Worm (Caenorhabditis elegans) whole organism, L1 larva: ENCODE results near the gene F10E7.9.
A peak's percentile ranks its signal among the peaks of the same experiment; 100 is the strongest.

Experiments
- C16A3.4 ChIP-seq: fragments of 150-350 bp; optimal IDR thresholded peaks from 2 replicates; lab custom pipeline; 2014; ENCODE audit warnings: missing biosample characterization, missing genetic modification characterization
- F16B12.6 ChIP-seq: fragments of 150-350 bp; optimal IDR thresholded peaks from 2 replicates; lab custom pipeline; 2014; ENCODE audit warnings: missing biosample characterization, missing genetic modification characterization
- aly-2 ChIP-seq: fragments of 150-350 bp; optimal IDR thresholded peaks from 2 replicates; lab custom pipeline; 2014; ENCODE audit warnings: missing biosample characterization, missing genetic modification characterization
- blmp-1 ChIP-seq: fragments of 150-350 bp; optimal IDR thresholded peaks from 2 replicates; lab custom pipeline; 2014; ENCODE audit warnings: missing biosample characterization, missing genetic modification characterization
- ceh-8 ChIP-seq: fragments of 200-800 bp; sonication (Bioruptor generic); optimal IDR thresholded peaks from 2 replicates; lab custom pipeline; 2018; ENCODE audit warnings: mild to moderate bottlenecking, missing genetic modification characterization, moderate library complexity, missing compliant biosample characterization
- ceh-82 ChIP-seq, 3 experiments: fragments of 150-350 bp in 1 of 3; sonication (generic microtip) in 2 of 3; optimal IDR thresholded peaks; 2 replicates each; lab custom pipeline; 2014 to 2017; ENCODE audit warnings: missing biosample characterization in 3 of 3, missing genetic modification characterization in 3 of 3
- ceh-88 ChIP-seq: fragments of 200-800 bp; sonication (Bioruptor generic); IDR thresholded peaks from 2 replicates; pipeline ENCODE4 v1.3.6; 2022; ENCODE audit warnings: missing genetic modification characterization, missing compliant biosample characterization
- ceh-90 ChIP-seq: sonication (generic microtip); optimal IDR thresholded peaks from 2 replicates; lab custom pipeline; 2016; ENCODE audit warnings: missing genetic modification characterization, missing compliant biosample characterization
- ces-1 ChIP-seq: fragments of 150-350 bp; optimal IDR thresholded peaks from 2 replicates; lab custom pipeline; 2014; ENCODE audit warnings: missing biosample characterization, missing genetic modification reagents, missing genetic modification characterization
- dpl-1 ChIP-seq, 3 experiments: fragments of 150-350 bp in 2 of 3; sonication (generic microtip) in 1 of 3; optimal IDR thresholded peaks; 2 replicates each; lab custom pipeline; 2014 to 2017; ENCODE audit warnings: missing biosample characterization in 3 of 3, missing genetic modification characterization in 3 of 3, missing genetic modification reagents in 3 of 3
- dsc-1 ChIP-seq: sonication (generic microtip); optimal IDR thresholded peaks from 2 replicates; lab custom pipeline; 2016; ENCODE audit warnings: mild to moderate bottlenecking, missing genetic modification characterization, missing compliant biosample characterization
- efl-3 ChIP-seq: fragments of 200-800 bp; sonication (Bioruptor generic); optimal IDR thresholded peaks from 2 replicates; lab custom pipeline; 2018; ENCODE audit warnings: mild to moderate bottlenecking, missing genetic modification characterization, missing compliant biosample characterization
- fos-1 ChIP-seq: fragments of 150-350 bp; optimal IDR thresholded peaks from 2 replicates; lab custom pipeline; 2014; ENCODE audit warnings: missing biosample characterization, missing genetic modification characterization
- hlh-17 ChIP-seq: fragments of 200-800 bp; sonication (Bioruptor generic); optimal IDR thresholded peaks from 2 replicates; lab custom pipeline; 2018; ENCODE audit warnings: missing genetic modification characterization, mild to moderate bottlenecking, missing compliant biosample characterization, moderate library complexity, borderline replicate concordance
- hlh-4 ChIP-seq: sonication (generic microtip); optimal IDR thresholded peaks from 2 replicates; lab custom pipeline; 2016; ENCODE audit warnings: mild to moderate bottlenecking, missing genetic modification characterization, missing compliant biosample characterization
- hpl-2 ChIP-seq: fragments of 150-350 bp; optimal IDR thresholded peaks from 2 replicates; lab custom pipeline; 2014; ENCODE audit warnings: missing biosample characterization, missing genetic modification reagents, missing genetic modification characterization
- isw-1 ChIP-seq: fragments of 200-800 bp; sonication (Bioruptor generic); IDR thresholded peaks from 2 replicates; pipeline ENCODE4 v1.3.6; 2022; ENCODE audit warnings: missing genetic modification characterization, missing compliant biosample characterization
- jun-1 ChIP-seq: fragments of 150-350 bp; optimal IDR thresholded peaks from 2 replicates; lab custom pipeline; 2014; ENCODE audit warnings: missing biosample characterization, missing genetic modification reagents, missing genetic modification characterization
- lin-14 ChIP-seq: fragments of 200-800 bp; sonication (Bioruptor generic); optimal IDR thresholded peaks from 2 replicates; lab custom pipeline; 2018; ENCODE audit warnings: mild to moderate bottlenecking, missing genetic modification characterization, moderate library complexity, missing compliant biosample characterization
- lin-15B ChIP-seq: fragments of 150-350 bp; sonication (generic microtip); optimal IDR thresholded peaks from 3 replicates; lab custom pipeline; 2014; ENCODE audit warnings: missing biosample characterization, missing genetic modification characterization
- lir-3 ChIP-seq: sonication (generic microtip); optimal IDR thresholded peaks from 2 replicates; lab custom pipeline; 2016; ENCODE audit warnings: mild to moderate bottlenecking, missing genetic modification characterization, moderate library complexity, missing compliant biosample characterization; ENCODE audit not compliant: poor library complexity
- mab-9 ChIP-seq: fragments of 200-800 bp; sonication (Bioruptor generic); IDR thresholded peaks from 2 replicates; pipeline ENCODE4 v1.3.6; 2022; ENCODE audit warnings: missing genetic modification reagents, missing genetic modification characterization, missing compliant biosample characterization
- mef-2 ChIP-seq: fragments of 150-350 bp; optimal IDR thresholded peaks from 2 replicates; lab custom pipeline; 2014; ENCODE audit warnings: missing biosample characterization, missing genetic modification characterization
- nhr-11 ChIP-seq: fragments of 150-350 bp; optimal IDR thresholded peaks from 2 replicates; lab custom pipeline; 2014; ENCODE audit warnings: missing biosample characterization, missing genetic modification characterization
- nhr-19 ChIP-seq: fragments of 200-800 bp; sonication (Bioruptor generic); conservative IDR thresholded peaks from 2 replicates; pipeline ENCODE4 v1.3.6; 2022; ENCODE audit warnings: missing genetic modification characterization, missing compliant biosample characterization
- nhr-20 ChIP-seq: sonication (generic microtip); optimal IDR thresholded peaks from 2 replicates; lab custom pipeline; 2016; ENCODE audit warnings: mild to moderate bottlenecking, missing genetic modification characterization, missing compliant biosample characterization
- nhr-237 ChIP-seq: fragments of 150-350 bp; optimal IDR thresholded peaks from 2 replicates; lab custom pipeline; 2014; ENCODE audit warnings: missing biosample characterization, missing genetic modification characterization
- nhr-77 ChIP-seq: fragments of 150-350 bp; optimal IDR thresholded peaks from 2 replicates; lab custom pipeline; 2014; ENCODE audit warnings: missing biosample characterization, missing genetic modification characterization
- nhr-84 ChIP-seq: sonication (generic microtip); optimal IDR thresholded peaks from 2 replicates; lab custom pipeline; 2017; ENCODE audit warnings: missing biosample characterization, missing genetic modification characterization
- nhr-85 ChIP-seq: sonication (generic microtip); peaks from one replicate; lab custom pipeline; 2016; ENCODE audit warnings: missing genetic modification characterization, inconsistent platforms, missing compliant biosample characterization
- nhr-90 ChIP-seq: sonication (generic microtip); optimal IDR thresholded peaks from 2 replicates; lab custom pipeline; 2016; ENCODE audit warnings: mild to moderate bottlenecking, missing genetic modification characterization, missing compliant biosample characterization; ENCODE audit not compliant: poor library complexity
- pax-3 ChIP-seq: fragments of 200-800 bp; sonication (Bioruptor generic); optimal IDR thresholded peaks from 2 replicates; lab custom pipeline; 2018; ENCODE audit warnings: mild to moderate bottlenecking, missing genetic modification characterization, moderate library complexity, missing compliant biosample characterization
- skn-1 ChIP-seq: fragments of 150-350 bp; optimal IDR thresholded peaks from 2 replicates; lab custom pipeline; 2014; ENCODE audit warnings: missing biosample characterization, missing genetic modification characterization
- sptf-1 ChIP-seq: fragments of 150-350 bp; optimal IDR thresholded peaks from 2 replicates; lab custom pipeline; 2014; ENCODE audit warnings: missing biosample characterization, missing genetic modification characterization
- sup-37 ChIP-seq: fragments of 200-800 bp; sonication (Bioruptor generic); optimal IDR thresholded peaks from 2 replicates; lab custom pipeline; 2018; ENCODE audit warnings: mild to moderate bottlenecking, missing genetic modification characterization, missing compliant biosample characterization
- unc-130 ChIP-seq: fragments of 150-350 bp; optimal IDR thresholded peaks from 2 replicates; lab custom pipeline; 2017; ENCODE audit warnings: missing biosample characterization, missing genetic modification characterization, inconsistent platforms
- unc-98 ChIP-seq: fragments of 200-800 bp; sonication (Bioruptor generic); IDR thresholded peaks from 2 replicates; pipeline ENCODE4 v1.3.6; 2022; ENCODE audit warnings: missing genetic modification characterization, missing compliant biosample characterization
- vab-15 ChIP-seq: sonication (generic microtip); optimal IDR thresholded peaks from 2 replicates; lab custom pipeline; 2017; ENCODE audit warnings: missing genotype, mild to moderate bottlenecking, missing genetic modification characterization, missing compliant biosample characterization
- xbp-1 ChIP-seq: sonication (generic microtip); optimal IDR thresholded peaks from 2 replicates; lab custom pipeline; 2016; ENCODE audit warnings: missing genetic modification characterization, missing compliant biosample characterization
- zip-4 ChIP-seq: fragments of 200-800 bp; sonication (Bioruptor generic); optimal IDR thresholded peaks from 2 replicates; lab custom pipeline; 2018; ENCODE audit warnings: mild to moderate bottlenecking, missing genetic modification characterization, moderate library complexity, missing compliant biosample characterization

F10E7.9 gene

DNA sequence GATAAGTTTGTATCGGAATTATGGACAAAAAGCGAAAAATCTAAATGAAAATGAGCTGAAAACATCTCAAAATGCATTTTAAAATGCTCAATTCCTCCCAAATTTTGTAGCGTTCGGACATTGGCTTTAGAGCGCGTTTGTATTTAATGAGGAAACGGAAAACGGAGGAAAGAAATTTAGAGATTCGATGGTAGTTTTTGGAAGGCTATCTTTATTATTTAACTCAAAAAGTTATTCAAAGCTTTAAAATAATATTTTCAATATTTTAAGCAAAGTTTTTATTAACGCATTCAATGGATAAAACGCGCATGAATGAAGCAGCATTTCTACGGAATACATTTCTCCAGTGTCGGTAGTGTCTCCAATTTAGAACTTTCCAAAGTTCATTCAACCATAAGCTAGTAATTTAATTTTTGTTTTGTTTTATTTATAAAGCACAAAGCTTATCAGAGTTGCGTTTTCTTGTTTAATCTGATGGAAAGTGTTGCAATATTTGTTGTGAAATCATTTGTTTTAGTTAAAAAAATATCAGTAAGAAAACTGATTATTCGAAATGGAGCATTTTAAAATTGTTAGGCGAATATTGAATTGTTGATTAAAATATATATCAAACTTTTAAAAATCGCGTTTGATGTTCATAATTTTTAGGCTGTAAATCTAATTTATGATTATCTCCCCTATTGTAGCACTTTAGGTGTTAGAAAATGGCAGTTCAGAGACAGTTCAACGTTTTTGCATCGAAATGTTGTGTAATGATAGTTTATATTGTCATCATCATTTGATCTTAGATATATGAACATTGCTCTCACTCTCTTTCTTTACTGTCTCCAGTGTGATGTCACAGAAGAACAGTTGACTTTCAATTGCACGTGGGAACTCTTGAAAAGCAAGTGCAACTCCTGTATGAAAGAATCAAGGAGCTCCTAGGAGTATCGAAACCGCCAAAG, 37.0 kb downstream of the F10E7.9 start (continued):
- TF ChIP-seq dpl-1 (GFP tag; optimal IDR thresholded peaks at IDR 0.05; lab: Kevin White, UChicago) = peak; percentile 55 to 71 (median 61)
- TF ChIP-seq sup-37 (GFP tag; lab: Kevin White, UChicago) = no peak
- TF ChIP-seq C16A3.4 (tag; lab: Kevin White, UChicago) = peak; percentile 86
- TF ChIP-seq nhr-77 (tag; lab: Kevin White, UChicago) = peak; percentile 37
- peak; percentile 94 for TF ChIP-seq lin-14 (GFP tag; lab: Kevin White, UChicago)
- peak; percentile 58 for TF ChIP-seq nhr-237 (tag; lab: Kevin White, UChicago)
- TF ChIP-seq nhr-90 (tag; lab: Kevin White, UChicago) = peak; percentile 80
- TF ChIP-seq isw-1 (GFP tag; lab: Robert Waterston, UW) = peak; percentile 76
- peak; percentile 56 for TF ChIP-seq nhr-19 (GFP tag; lab: Robert Waterston, UW)
- no peak for TF ChIP-seq hlh-17 (GFP tag; lab: Kevin White, UChicago)
- no peak for TF ChIP-seq nhr-84 (tag; lab: Kevin White, UChicago)
- TF ChIP-seq blmp-1 (tag; lab: Kevin White, UChicago) = peak; percentile 55
- TF ChIP-seq ceh-88 (GFP tag; lab: Robert Waterston, UW) = peak; percentile 73
- peak; percentile 70 for TF ChIP-seq lin-15B
- peak; percentile 17 for TF ChIP-seq ceh-8
- TF ChIP-seq hlh-4 (tag; lab: Kevin White, UChicago) = peak; percentile 21
- TF ChIP-seq aly-2 (tag; lab: Kevin White, UChicago) = peak; percentile 12
- TF ChIP-seq vab-15 = peak; percentile 65
- TF ChIP-seq ceh-90 = peak; percentile 77
- TF ChIP-seq nhr-85 (tag; lab: Kevin White, UChicago) = peak; percentile 85
- peak; percentile 75 for TF ChIP-seq dsc-1 (tag; lab: Kevin White, UChicago)
- TF ChIP-seq mab-9 (GFP tag; lab: Robert Waterston, UW) = no peak
- TF ChIP-seq ces-1 (GFP tag; lab: Kevin White, UChicago) = no peak
- peak; percentile 88 for TF ChIP-seq unc-98
- TF ChIP-seq jun-1 (tag; lab: Kevin White, UChicago) = no peak
- peak; percentile 81 for TF ChIP-seq xbp-1 (tag; lab: Kevin White, UChicago)
- TF ChIP-seq unc-130 (tag; lab: Kevin White, UChicago) = peak; percentile 37
- TF ChIP-seq nhr-20 (tag; lab: Kevin White, UChicago) = peak; percentile 79
- TF ChIP-seq ceh-82 (tag; optimal IDR thresholded peaks at IDR 0.05; lab: Kevin White, UChicago) = peak; percentile 22 to 34 (median 32)
- TF ChIP-seq F16B12.6 (tag; lab: Kevin White, UChicago) = peak; percentile 31
- TF ChIP-seq hpl-2 (GFP tag; lab: Kevin White, UChicago) = no peak
- peak; percentile 86 for TF ChIP-seq pax-3 (tag; lab: Kevin White, UChicago)
- TF ChIP-seq mef-2 = no peak
- peak; percentile 62 for TF ChIP-seq fos-1 (tag; lab: Kevin White, UChicago)

DNA sequence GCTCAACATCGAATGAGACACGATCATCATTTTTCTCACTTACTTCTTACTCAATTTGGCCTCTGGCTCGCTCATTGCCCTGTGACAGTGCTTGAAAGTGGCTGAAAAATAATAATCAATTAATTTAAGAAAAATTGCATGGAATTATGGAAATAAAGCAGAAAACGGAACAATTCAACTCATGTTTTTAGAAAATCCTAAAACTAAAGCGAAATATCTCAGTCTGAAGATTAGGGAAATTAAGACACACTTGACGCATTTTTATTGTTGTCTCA, 37.6 kb downstream of the F10E7.9 start, which contains the start of gene kars-1:
kars-1 (minus strand) TSS at position 101 of the 275 bp plus-strand sequence.
- TF ChIP-seq nhr-237 (tag; lab: Kevin White, UChicago) (no peak), unc-98 (no peak), skn-1 (tag; lab: Kevin White, UChicago) (no peak), sup-37 (GFP tag; lab: Kevin White, UChicago) (no peak), F16B12.6 (tag; lab: Kevin White, UChicago) (no peak), sptf-1 (tag; lab: Kevin White, UChicago) (no peak), nhr-77 (tag; lab: Kevin White, UChicago) (no peak), lir-3 (no peak), dpl-1 (GFP tag; optimal IDR thresholded peaks at IDR 0.05; lab: Kevin White, UChicago) (no peak), nhr-11 (tag; lab: Kevin White, UChicago) (no peak), zip-4 (GFP tag; lab: Kevin White, UChicago) (no peak), mef-2 (no peak), aly-2 (tag; lab: Kevin White, UChicago) (no peak), ceh-82 (tag; optimal IDR thresholded peaks at IDR 0.05; lab: Kevin White, UChicago) (no peak), efl-3 (no peak)
